Worm (Caenorhabditis elegans) whole organism, mixed stage, embryonic: ENCODE results near the gene anoh-2.

Source experiments
- ceh-39 ChIP-seq: fragments of 150-350 bp; optimal IDR thresholded peaks from 2 replicates; lab custom pipeline; 2014; ENCODE audit warnings: missing biosample characterization, missing genetic modification characterization
- drap-1 ChIP-seq: fragments of 200-800 bp; sonication (Bioruptor generic); optimal IDR thresholded peaks from 3 replicates; lab custom pipeline; 2018; ENCODE audit warnings: mild to moderate bottlenecking, missing genetic modification characterization, missing compliant biosample characterization
- lin-32 ChIP-seq: fragments of 200-800 bp; sonication (Bioruptor generic); optimal IDR thresholded peaks from 2 replicates; lab custom pipeline; 2018; ENCODE audit warnings: mild to moderate bottlenecking, missing genetic modification characterization, missing compliant biosample characterization
- mep-1 ChIP-seq: fragments of 150-350 bp; optimal IDR thresholded peaks from 2 replicates; lab custom pipeline; 2017; ENCODE audit warnings: missing biosample characterization, missing genetic modification reagents, missing genetic modification characterization, inconsistent platforms
- nhr-12 ChIP-seq: fragments of 150-350 bp; optimal IDR thresholded peaks from 2 replicates; lab custom pipeline; 2014; ENCODE audit warnings: missing biosample characterization, missing genetic modification characterization

DNA sequence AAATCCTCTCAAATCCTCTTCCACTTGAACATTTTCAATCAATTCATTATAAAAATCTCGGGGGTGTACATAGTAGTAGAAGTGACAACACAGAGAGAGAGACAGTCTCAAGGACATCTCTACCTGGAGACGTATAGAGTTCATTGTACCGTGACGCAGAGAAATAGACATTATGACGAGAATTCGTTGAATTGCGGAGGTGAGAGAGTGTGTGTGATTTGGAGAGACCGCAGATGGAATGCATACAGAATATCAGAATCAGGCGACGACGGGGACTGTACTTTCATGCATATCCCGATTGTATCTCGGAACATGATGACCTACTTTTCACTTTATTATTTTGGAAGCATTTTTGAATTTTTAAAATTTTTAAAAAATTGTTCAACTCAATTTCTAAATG lies 17.7 kb downstream of the anoh-2 start:
- no peak for TF ChIP-seq nhr-12 (tag; lab: Kevin White, UChicago)
- no peak for TF ChIP-seq lin-32 (GFP tag; lab: Kevin White, UChicago)
- no peak for TF ChIP-seq ceh-39 (tag; lab: Kevin White, UChicago)
- no peak for TF ChIP-seq mep-1 (tag; lab: Kevin White, UChicago)
- no peak for TF ChIP-seq drap-1 (GFP tag; lab: Kevin White, UChicago)
